Fruit fly (Drosophila melanogaster): ENCODE data around the gene Nha1.

Nha1 gene

DNA sequence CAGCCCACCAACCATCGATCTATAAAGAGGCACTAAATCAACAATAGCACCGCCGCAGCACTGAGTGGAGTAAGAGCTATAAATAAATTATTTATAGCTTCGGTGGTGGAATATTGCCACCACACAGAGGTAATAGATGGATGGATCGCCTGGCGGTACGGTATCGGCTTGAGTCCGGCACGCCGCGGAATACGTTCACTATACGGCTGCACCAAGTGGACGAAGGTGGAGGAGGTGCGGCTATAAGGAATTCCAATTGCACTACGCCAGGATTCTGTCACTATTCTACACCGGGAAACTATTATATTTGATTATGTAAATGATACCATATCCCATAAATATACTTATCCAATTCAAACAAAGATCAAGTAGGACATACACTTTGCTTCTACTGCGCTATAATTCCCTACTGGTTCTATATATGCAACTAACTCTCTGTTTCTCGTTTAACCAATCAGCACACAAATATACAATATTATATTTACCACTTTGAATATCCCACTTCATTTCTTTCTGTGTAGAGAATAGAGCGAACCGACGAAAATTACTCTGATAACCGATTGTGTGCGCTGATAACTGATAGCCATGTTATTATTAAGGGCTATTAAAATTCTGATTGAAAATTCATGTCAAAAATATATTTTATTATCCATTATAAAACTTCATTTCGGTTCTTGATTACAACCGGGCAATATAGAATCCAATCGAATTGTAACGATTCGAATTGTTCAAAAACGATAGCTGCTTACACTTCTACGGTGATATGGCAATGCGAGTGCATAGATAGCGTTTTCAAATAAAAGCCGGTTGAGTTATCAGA lies 50.7 kb downstream of the Nha1 start (continued):
- TF ChIP-seq Hmr (GFP tag; optimal IDR thresholded peaks at IDR 0.05) (no peak), CG6813 (GFP tag; optimal IDR thresholded peaks at IDR 0.05) (no peak), stwl (tag; optimal IDR thresholded peaks at IDR 0.05) (no peak), CG12942 (GFP tag; optimal IDR thresholded peaks at IDR 0.05) (no peak), bowl (GFP tag; IDR thresholded peaks at IDR 0.05) (no peak), CG1602 (GFP tag; optimal IDR thresholded peaks at IDR 0.05) (peak; percentile 9), CG11504 (tag; optimal IDR thresholded peaks at IDR 0.05) (peak; percentile 55), abd-A (tag; optimal IDR thresholded peaks at IDR 0.05) (no peak), CG15479 (GFP tag; optimal IDR thresholded peaks at IDR 0.05) (no peak), CG16815 (GFP tag; optimal IDR thresholded peaks at IDR 0.05) (peak; percentile 36), CG10274 (GFP tag; optimal IDR thresholded peaks at IDR 0.05) (peak; percentile 94), Sin3A (optimal IDR thresholded peaks at IDR 0.05) (no peak), CG12236 (GFP tag; optimal IDR thresholded peaks at IDR 0.05) (no peak), CG10267 (tag; optimal IDR thresholded peaks at IDR 0.05) (peak; percentile 30), Dip3 (GFP tag; optimal IDR thresholded peaks at IDR 0.05) (peak; percentile 21), da (GFP tag; optimal IDR thresholded peaks at IDR 0.05) (no peak), nmo (GFP tag; optimal IDR thresholded peaks at IDR 0.05) (peak; percentile 66), nom (GFP tag; optimal IDR thresholded peaks at IDR 0.05) (no peak), crc (GFP tag; optimal IDR thresholded peaks at IDR 0.05) (no peak), Kr (GFP tag; optimal IDR thresholded peaks at IDR 0.05) (no peak), grau (tag; optimal IDR thresholded peaks at IDR 0.05) (peak; percentile 60), CG17612 (GFP tag; IDR thresholded peaks at IDR 0.05) (no peak), Abd-B (GFP tag; optimal IDR thresholded peaks at IDR 0.05) (no peak), slbo (GFP tag; IDR thresholded peaks at IDR 0.05) (peak; percentile 40; the same call in 1 of the 2 replicates), Dfd (GFP tag; optimal IDR thresholded peaks at IDR 0.05) (no peak), CG11456 (GFP tag; IDR thresholded peaks at IDR 0.05) (no peak), vfl (GFP tag; optimal IDR thresholded peaks at IDR 0.05) (no peak), Spps (tag; optimal IDR thresholded peaks at IDR 0.05) (no peak), Elba2 (GFP tag; optimal IDR thresholded peaks at IDR 0.05) (no peak), CG17359 (tag; optimal IDR thresholded peaks at IDR 0.05) (no peak), vvl (GFP tag; IDR thresholded peaks at IDR 0.05) (no peak), lilli (GFP tag; optimal IDR thresholded peaks at IDR 0.05) (peak; percentile 38), twi (tag; optimal IDR thresholded peaks at IDR 0.05) (no peak), CrebB (tag; optimal IDR thresholded peaks at IDR 0.05) (no peak), CG14860 (GFP tag; IDR thresholded peaks at IDR 0.05; ENCODE audit: partially characterized antibody) (no peak), CG15269 (tag; optimal IDR thresholded peaks at IDR 0.05) (peak; percentile 6), MTF-1 (GFP tag; optimal IDR thresholded peaks at IDR 0.05; ENCODE audit: borderline replicate concordance) (no peak), Atf-2 (GFP tag; optimal IDR thresholded peaks at IDR 0.05) (no peak), CG3281 (GFP tag; optimal IDR thresholded peaks at IDR 0.05) (no peak), zf30C (GFP tag; optimal IDR thresholded peaks at IDR 0.05) (no peak), Ada2b (GFP tag; IDR thresholded peaks at IDR 0.05) (no peak), crp (GFP tag; optimal IDR thresholded peaks at IDR 0.05) (no peak), Side (GFP tag; optimal IDR thresholded peaks at IDR 0.05) (no peak), CG2129 (GFP tag; IDR thresholded peaks at IDR 0.05; ENCODE audit: partially characterized antibody) (no peak), GATAe (GFP tag; conservative IDR thresholded peaks at IDR 0.05) (no peak; the same call in 1 of the 2 replicates), repo (GFP tag; optimal IDR thresholded peaks at IDR 0.05) (no peak), ato (GFP tag; IDR thresholded peaks at IDR 0.05; ENCODE audit: partially characterized antibody) (no peak), wek (GFP tag; optimal IDR thresholded peaks at IDR 0.05) (no peak), Hey (tag; optimal IDR thresholded peaks at IDR 0.05) (no peak)
